Worm (Caenorhabditis elegans): ENCODE results near the gene exos-9.

exos-9 gene

DNA sequence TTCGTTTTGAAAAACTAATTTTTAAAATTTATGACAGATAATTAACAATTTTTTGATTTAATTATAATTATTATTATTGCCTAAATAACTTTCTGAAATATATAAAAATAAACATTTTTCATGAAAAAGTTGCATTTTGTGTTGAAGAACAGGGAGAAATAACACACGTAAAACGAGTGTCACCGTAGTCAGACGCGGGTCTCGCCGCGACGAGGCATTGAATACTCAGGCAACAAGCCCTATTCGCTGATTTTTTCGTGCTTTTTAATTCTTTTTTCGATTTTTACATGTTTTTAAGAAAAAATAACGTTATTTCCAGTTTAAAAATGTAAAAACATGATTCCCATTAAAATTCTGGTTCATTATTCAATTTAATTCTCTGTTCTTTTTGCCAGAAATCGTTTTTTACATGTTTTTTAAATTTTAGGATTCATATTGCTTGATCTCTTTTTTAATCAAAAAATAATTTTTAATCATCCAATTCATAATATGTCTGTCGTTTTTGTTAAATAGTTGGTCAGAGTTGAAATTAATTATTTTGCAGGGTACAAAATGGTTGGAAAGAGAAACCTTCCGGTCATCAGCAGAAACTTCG is 10.1 kb upstream of the exos-9 start, which contains the start of gene rpl-6:
rpl-6 (plus strand) TSS at position 545 of the 595 bp plus-strand sequence.
- no peak for TF ChIP-seq nfya-2 (GFP tag; IDR thresholded peaks at IDR 0.05)
- peak; percentile 72 for TF ChIP-seq pbrm-1 (GFP tag; IDR thresholded peaks at IDR 0.05)
- TF ChIP-seq nhr-179 (tag; optimal IDR thresholded peaks at IDR 0.05): no peak
- TF ChIP-seq efl-1 (GFP tag; optimal IDR thresholded peaks at IDR 0.05): peak; percentile 68
- peak; percentile 8 for TF ChIP-seq K12H6.12 (tag; optimal IDR thresholded peaks at IDR 0.05)
- TF ChIP-seq him-1 (tag; optimal IDR thresholded peaks at IDR 0.05): no peak
- TF ChIP-seq egl-18 (GFP tag; IDR thresholded peaks at IDR 0.05): no peak
- peak; percentile 80 for TF ChIP-seq pha-4 (tag; optimal IDR thresholded peaks at IDR 0.05)
- TF ChIP-seq F49E8.2 (tag; optimal IDR thresholded peaks at IDR 0.05; ENCODE audit: insufficient read depth): peak; percentile 47
- peak; percentile 81 for TF ChIP-seq mcd-1 (GFP tag; IDR thresholded peaks at IDR 0.05)
- TF ChIP-seq cebp-1 (GFP tag; IDR thresholded peaks at IDR 0.05): no peak
- TF ChIP-seq cebp-1 (tag; optimal IDR thresholded peaks at IDR 0.05): peak; percentile 72
- peak; percentile 86 for TF ChIP-seq hmg-1.2 (GFP tag; IDR thresholded peaks at IDR 0.05)
- TF ChIP-seq madf-3 (GFP tag; IDR thresholded peaks at IDR 0.05): peak; percentile 84
- TF ChIP-seq hrde-1 (tag; optimal IDR thresholded peaks at IDR 0.05; ENCODE audit: borderline replicate concordance): no peak
- TF ChIP-seq F52B5.7 (tag; optimal IDR thresholded peaks at IDR 0.05): no peak
- no peak for TF ChIP-seq T07F8.4 (tag; optimal IDR thresholded peaks at IDR 0.05)
- TF ChIP-seq B0035.1 (tag; optimal IDR thresholded peaks at IDR 0.05): no peak
- peak; percentile 16 for TF ChIP-seq lsy-27 (tag; optimal IDR thresholded peaks at IDR 0.05; ENCODE audit: borderline replicate concordance, insufficient read depth)
- TF ChIP-seq F10E7.11 (tag; optimal IDR thresholded peaks at IDR 0.05): no peak
- TF ChIP-seq gei-17 (GFP tag; optimal IDR thresholded peaks at IDR 0.05): no peak
- TF ChIP-seq ekl-4 (GFP tag; IDR thresholded peaks at IDR 0.05): peak; percentile 86
- no peak for TF ChIP-seq let-526 (GFP tag; IDR thresholded peaks at IDR 0.05)
- no peak for TF ChIP-seq Y53F4B.3 (GFP tag; IDR thresholded peaks at IDR 0.05)
- no peak for TF ChIP-seq Y56A3A.18 (GFP tag; IDR thresholded peaks at IDR 0.05)
- no peak for TF ChIP-seq hlh-26 (GFP tag; conservative IDR thresholded peaks at IDR 0.05)
- no peak for TF ChIP-seq egl-44 (GFP tag; IDR thresholded peaks at IDR 0.05)
- peak; percentile 47 for TF ChIP-seq ztf-18 (tag; optimal IDR thresholded peaks at IDR 0.05)
- TF ChIP-seq F55B11.4 (tag; optimal IDR thresholded peaks at IDR 0.05; ENCODE audit: borderline replicate concordance, insufficient read depth): no peak
- peak; percentile 98 for TF ChIP-seq F33H1.4 (GFP tag; IDR thresholded peaks at IDR 0.05)
- TF ChIP-seq F57A8.1 (GFP tag; optimal IDR thresholded peaks at IDR 0.05): no peak
- peak; percentile 4 for TF ChIP-seq madf-10 (tag; optimal IDR thresholded peaks at IDR 0.05)
- no peak for TF ChIP-seq ceh-79 (tag; optimal IDR thresholded peaks at IDR 0.05)
- TF ChIP-seq Y95B8A.8 (GFP tag; IDR thresholded peaks at IDR 0.05): 0 out of 2 replicates have a peak, but pooled peaks have one; percentile 19
- TF ChIP-seq madf-8 (GFP tag; conservative IDR thresholded peaks at IDR 0.05): peak; percentile 54
- peak; percentile 84 for TF ChIP-seq Y53G8AR.9 (GFP tag; conservative IDR thresholded peaks at IDR 0.05)
- no peak for TF ChIP-seq ztf-3 (GFP tag; optimal IDR thresholded peaks at IDR 0.05)
- TF ChIP-seq hmg-20 (GFP tag; IDR thresholded peaks at IDR 0.05): no peak
- no peak for TF ChIP-seq cebp-2 (GFP tag; IDR thresholded peaks at IDR 0.05)
- no peak for TF ChIP-seq sptf-2 (GFP tag; optimal IDR thresholded peaks at IDR 0.05)
- peak; percentile 57 for TF ChIP-seq tbp1 (GFP tag; optimal IDR thresholded peaks at IDR 0.05)
- no peak; the same call in 1 of the 2 replicates for TF ChIP-seq B0019.2 (GFP tag; conservative IDR thresholded peaks at IDR 0.05)
- TF ChIP-seq ceh-100 (GFP tag; IDR thresholded peaks at IDR 0.05): peak; percentile 29; the same call in 1 of the 2 replicates
- TF ChIP-seq K11D2.4 (GFP tag; IDR thresholded peaks at IDR 0.05): peak; percentile 65; the same call in 1 of the 2 replicates
- TF ChIP-seq ztf-28 (GFP tag; IDR thresholded peaks at IDR 0.05): 0 out of 2 replicates have a peak, but pooled peaks have one; percentile 62
- peak; percentile 64 for TF ChIP-seq attf-5 (GFP tag; optimal IDR thresholded peaks at IDR 0.05)
- peak; percentile 88 for TF ChIP-seq tlf-1 (GFP tag; optimal IDR thresholded peaks at IDR 0.05)
- TF ChIP-seq ceh-40 (GFP tag; IDR thresholded peaks at IDR 0.05): no peak
